Worm (Caenorhabditis elegans): Measurements from ENCODE around the gene Y48E1B.3.

DNA sequence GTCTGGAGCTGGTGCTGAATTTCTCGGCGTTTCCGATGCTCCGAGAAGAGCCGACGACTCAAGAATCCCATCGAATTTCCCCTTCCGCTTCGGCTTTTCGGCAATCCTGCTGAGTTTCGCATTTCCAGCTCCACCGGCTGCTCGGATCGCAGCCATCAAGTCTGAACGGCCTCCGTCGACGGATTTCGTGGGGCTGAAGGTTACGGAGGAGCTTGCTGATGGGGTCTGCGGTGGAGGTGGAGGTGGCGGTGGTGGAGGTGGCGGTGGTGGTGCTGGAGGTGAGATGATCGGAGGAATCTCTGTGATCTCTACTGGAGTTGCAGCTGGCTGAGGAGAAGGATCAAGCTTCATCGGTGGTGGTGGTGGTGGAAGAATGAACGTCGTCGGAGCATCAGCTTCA is 24.8 kb downstream of the Y48E1B.3 start:
- TF ChIP-seq dmd-4 (tag; optimal IDR thresholded peaks at IDR 0.05; ENCODE audit: borderline replicate concordance) (no peak), elt-2 (tag; optimal IDR thresholded peaks at IDR 0.05) (no peak), fax-1 (tag; optimal IDR thresholded peaks at IDR 0.05) (no peak), pros-1 (tag; optimal IDR thresholded peaks at IDR 0.05) (no peak), ref-2 (tag; optimal IDR thresholded peaks at IDR 0.05) (no peak), hlh-15 (tag; optimal IDR thresholded peaks at IDR 0.05) (no peak), dve-1 (tag; optimal IDR thresholded peaks at IDR 0.05) (no peak)
